Fruit fly (Drosophila melanogaster): ENCODE results near the gene CG31323.

The CG31323 gene

DNA sequence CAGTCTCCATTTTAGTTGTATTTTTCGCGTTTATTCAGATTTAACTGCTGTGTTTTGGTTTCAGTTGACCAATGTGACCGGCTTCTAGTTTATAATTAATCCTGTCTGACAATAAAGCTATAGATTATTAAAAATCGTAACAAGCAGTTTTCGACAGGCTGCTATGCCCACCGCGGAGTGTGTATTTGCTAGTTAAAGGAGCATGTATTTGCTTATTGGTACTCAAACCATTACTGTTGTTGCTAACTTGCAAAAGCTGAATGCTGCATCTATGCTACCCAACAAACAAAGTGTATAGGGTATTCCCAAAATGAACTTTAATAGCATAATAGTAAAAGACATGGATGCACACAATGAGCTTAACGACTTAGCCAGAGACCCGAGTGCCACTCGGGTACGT, 18.1 kb downstream of the CG31323 start, which contains the start of gene CG6073:
Gene CG6073, minus strand, starts transcription at position 100 of the 400 bp plus-strand sequence.
- peak; percentile 19 for TF ChIP-seq cyc (GFP tag; optimal IDR thresholded peaks at IDR 0.05)
- TF ChIP-seq Hr38 (GFP tag; optimal IDR thresholded peaks at IDR 0.05): no peak
- TF ChIP-seq CG11294 (GFP tag; IDR thresholded peaks at IDR 0.05): 0 out of 2 replicates have a peak, but pooled peaks have one; percentile 14
- TF ChIP-seq CG6163 (GFP tag; IDR thresholded peaks at IDR 0.05): peak; percentile 34; the same call in 1 of the 3 replicates
- no peak for TF ChIP-seq Ets96B (tag; optimal IDR thresholded peaks at IDR 0.05)
- no peak for TF ChIP-seq CG6792 (GFP tag; optimal IDR thresholded peaks at IDR 0.05)
- TF ChIP-seq CG31627 (GFP tag; optimal IDR thresholded peaks at IDR 0.05): peak; percentile 30
- TF ChIP-seq CG32006 (GFP tag; optimal IDR thresholded peaks at IDR 0.05): no peak
- no peak for TF ChIP-seq CG10669 (GFP tag; optimal IDR thresholded peaks at IDR 0.05)
- TF ChIP-seq dsx (GFP tag; optimal IDR thresholded peaks at IDR 0.05; ENCODE audit: poor library complexity, severe bottlenecking): peak; percentile 33
- TF ChIP-seq CG8632 (GFP tag; optimal IDR thresholded peaks at IDR 0.05): no peak
- no peak for TF ChIP-seq eg (GFP tag; IDR thresholded peaks at IDR 0.05)
- TF ChIP-seq pdm3 (GFP tag; optimal IDR thresholded peaks at IDR 0.05): no peak
- TF ChIP-seq esn (GFP tag; optimal IDR thresholded peaks at IDR 0.05): no peak
- TF ChIP-seq OdsH (GFP tag; optimal IDR thresholded peaks at IDR 0.05): no peak
- no peak for TF ChIP-seq spab (GFP tag; optimal IDR thresholded peaks at IDR 0.05)
- peak; percentile 35 for TF ChIP-seq Hr39 (GFP tag; optimal IDR thresholded peaks at IDR 0.05)
- TF ChIP-seq acj6 (GFP tag; optimal IDR thresholded peaks at IDR 0.05): no peak
- TF ChIP-seq Lpt (GFP tag; optimal IDR thresholded peaks at IDR 0.05): no peak
- no peak for TF ChIP-seq svp (GFP tag)
- peak; percentile 53 for TF ChIP-seq Sox14 (GFP tag; optimal IDR thresholded peaks at IDR 0.05)
- TF ChIP-seq fd59A (GFP tag; optimal IDR thresholded peaks at IDR 0.05): no peak
- TF ChIP-seq fkh (GFP tag; optimal IDR thresholded peaks at IDR 0.05): peak; percentile 76
- no peak for TF ChIP-seq ss (GFP tag; optimal IDR thresholded peaks at IDR 0.05)
- peak; percentile 16 for TF ChIP-seq lz (GFP tag; optimal IDR thresholded peaks at IDR 0.05)
- peak; percentile 30 for TF ChIP-seq CG3032 (tag; optimal IDR thresholded peaks at IDR 0.05)
- no peak for TF ChIP-seq fd85E (GFP tag; optimal IDR thresholded peaks at IDR 0.05)

DNA sequence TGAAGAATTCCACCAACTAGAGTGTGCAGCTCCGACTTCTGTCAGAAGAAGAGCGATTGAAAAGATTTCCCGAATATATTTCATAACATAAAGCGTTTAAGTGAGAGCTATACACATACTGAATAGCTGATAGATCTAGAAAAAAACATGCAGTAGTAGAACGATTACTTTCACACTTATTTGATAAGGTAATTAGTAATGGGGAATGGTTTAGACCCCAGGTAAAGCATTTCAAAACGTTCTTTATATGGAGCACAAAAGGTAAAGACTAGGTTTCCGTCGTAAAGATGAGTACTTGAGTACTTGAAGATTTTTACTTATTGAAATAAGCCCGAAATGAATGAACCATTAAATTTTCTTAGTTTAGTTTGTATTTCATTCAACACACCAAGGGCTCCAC, 19.2 kb downstream of the CG31323 start, which contains the start of gene CG34130:
Gene CG34130, minus strand, starts transcription at position 101 of the 400 bp plus-strand sequence.
- no peak for TF ChIP-seq Ets21C (GFP tag; optimal IDR thresholded peaks at IDR 0.05)
- TF ChIP-seq CG9139 (GFP tag; optimal IDR thresholded peaks at IDR 0.05): no peak
- TF ChIP-seq dsx (GFP tag; optimal IDR thresholded peaks at IDR 0.05; ENCODE audit: poor library complexity, severe bottlenecking): no peak
- no peak for TF ChIP-seq Lpt (GFP tag; optimal IDR thresholded peaks at IDR 0.05)
- TF ChIP-seq CG11902 (GFP tag; optimal IDR thresholded peaks at IDR 0.05): no peak
- TF ChIP-seq CG6808 (GFP tag; optimal IDR thresholded peaks at IDR 0.05): no peak
- TF ChIP-seq net (GFP tag; optimal IDR thresholded peaks at IDR 0.05): no peak
- TF ChIP-seq Blimp-1 (GFP tag; optimal IDR thresholded peaks at IDR 0.05): no peak
- TF ChIP-seq CG10669 (GFP tag; optimal IDR thresholded peaks at IDR 0.05): no peak

DNA sequence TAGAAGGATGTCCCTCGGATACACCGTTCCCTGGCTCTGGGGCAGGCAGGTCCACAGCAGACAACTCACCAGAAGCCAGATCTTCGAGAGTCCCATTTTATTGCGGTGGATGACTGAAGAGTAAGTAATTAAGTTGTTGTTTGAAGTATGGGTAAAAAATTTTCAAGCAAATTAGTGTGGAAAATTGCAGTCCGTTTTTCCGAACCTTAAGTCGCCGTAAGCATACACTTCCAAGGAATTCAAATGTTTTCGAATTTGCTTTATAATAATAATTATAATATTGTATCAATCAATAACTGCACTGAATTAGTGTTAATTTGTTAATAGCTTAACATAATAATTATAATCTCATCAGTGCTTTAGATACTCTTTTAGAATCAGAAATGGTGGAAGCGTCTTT, 20.5 kb downstream of the CG31323 start, which contains the start of gene CG34129:
Gene CG34129, minus strand, starts transcription at position 101 of the 400 bp plus-strand sequence.
- no peak for TF ChIP-seq CG9139 (GFP tag; optimal IDR thresholded peaks at IDR 0.05)
- no peak for TF ChIP-seq CG3032 (tag; optimal IDR thresholded peaks at IDR 0.05)
- no peak for TF ChIP-seq lz (GFP tag; optimal IDR thresholded peaks at IDR 0.05)
- no peak for TF ChIP-seq dsx (GFP tag; optimal IDR thresholded peaks at IDR 0.05; ENCODE audit: poor library complexity, severe bottlenecking)
- no peak for TF ChIP-seq Eip75B (GFP tag; optimal IDR thresholded peaks at IDR 0.05)

DNA sequence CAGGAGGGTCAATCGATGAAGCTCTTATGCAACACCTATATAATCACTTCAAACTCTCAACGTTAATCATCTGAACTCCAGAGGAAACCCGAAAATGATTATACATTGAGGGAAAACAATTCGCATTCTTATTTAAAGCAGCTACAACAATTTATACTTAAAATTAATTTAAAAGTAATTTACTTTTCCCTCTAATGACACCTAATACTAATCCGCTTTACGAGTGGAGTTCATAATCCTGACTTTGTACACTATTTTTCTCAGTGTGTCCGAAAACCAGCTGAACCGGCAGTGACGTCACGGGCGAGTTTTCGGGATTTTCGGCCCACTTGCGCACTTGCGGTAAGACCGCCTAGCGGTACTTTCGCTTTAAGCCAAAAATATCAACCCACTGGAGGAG, 21.6 kb downstream of the CG31323 start:
- TF ChIP-seq salr (GFP tag; optimal IDR thresholded peaks at IDR 0.05) (no peak), Hr38 (GFP tag; optimal IDR thresholded peaks at IDR 0.05) (no peak), achi (GFP tag; optimal IDR thresholded peaks at IDR 0.05) (peak; percentile 24), CG10669 (GFP tag; optimal IDR thresholded peaks at IDR 0.05) (no peak), fkh (GFP tag; optimal IDR thresholded peaks at IDR 0.05) (no peak), Eip75B (GFP tag; optimal IDR thresholded peaks at IDR 0.05) (no peak), CG3919 (GFP tag; optimal IDR thresholded peaks at IDR 0.05) (peak; percentile 44), vri (GFP tag; optimal IDR thresholded peaks at IDR 0.05) (peak; percentile 23), svp (GFP tag) (peak; percentile 90), CG10631 (GFP tag; optimal IDR thresholded peaks at IDR 0.05) (peak; percentile 3), CG6163 (GFP tag; IDR thresholded peaks at IDR 0.05) (peak; percentile 22; the same call in 1 of the 3 replicates), Sox15 (GFP tag; optimal IDR thresholded peaks at IDR 0.05) (no peak), CG31627 (GFP tag; optimal IDR thresholded peaks at IDR 0.05) (peak; percentile 75), Sox102F (GFP tag; optimal IDR thresholded peaks at IDR 0.05) (peak; percentile 60), CG11902 (GFP tag; optimal IDR thresholded peaks at IDR 0.05) (peak; percentile 41), Blimp-1 (GFP tag; optimal IDR thresholded peaks at IDR 0.05) (peak; percentile 42), Ets96B (tag; optimal IDR thresholded peaks at IDR 0.05) (no peak), CG7368 (GFP tag; optimal IDR thresholded peaks at IDR 0.05) (no peak), CG11294 (GFP tag; IDR thresholded peaks at IDR 0.05) (no peak), CG8119 (GFP tag; IDR thresholded peaks at IDR 0.05) (peak; percentile 30; the same call in 1 of the 3 replicates), eg (GFP tag; IDR thresholded peaks at IDR 0.05) (0 out of 3 replicates have a peak, but pooled peaks have one; percentile 13), esn (GFP tag; optimal IDR thresholded peaks at IDR 0.05) (peak; percentile 76), Smox (GFP tag; optimal IDR thresholded peaks at IDR 0.05) (peak; percentile 72)
